Worm (Caenorhabditis elegans): Measurements from ENCODE around the gene jmjd-4.

- TF ChIP-seq nhr-25 (tag; optimal IDR thresholded peaks at IDR 0.05), result no peak
- TF ChIP-seq fos-1 (tag; optimal IDR thresholded peaks at IDR 0.05), result no peak
- TF ChIP-seq ceh-16 (tag; optimal IDR thresholded peaks at IDR 0.05), result no peak
Observed at ce11 chrIII:10347049-10347448, 13.2 kb upstream of the jmjd-4 start, which contains the start of gene tbx-8.

Measured in whole organism, L3 larva.